Fruit fly (Drosophila melanogaster) whole organism, embryonic: ENCODE measurements around the gene SrpRalpha.

Experiments used
- Abd-B ChIP-seq: fragments of 200-800 bp; sonication (Bioruptor generic); optimal IDR thresholded peaks from 2 replicates; lab custom pipeline; 2018; ENCODE audit warnings: missing biosample characterization, mild to moderate bottlenecking, missing genetic modification characterization, moderate library complexity
- CG10431 ChIP-seq: fragments of 200-800 bp; sonication (Bioruptor generic); optimal IDR thresholded peaks from 3 replicates; lab custom pipeline; 2018; ENCODE audit warnings: missing biosample characterization, mild to moderate bottlenecking, missing genetic modification characterization
- CG10959 ChIP-seq: fragments of 200-800 bp; sonication (Bioruptor generic); IDR thresholded peaks from 2 replicates; pipeline ENCODE4 v1.3.6; 2022; ENCODE audit warnings: missing biosample characterization, missing genetic modification characterization
- CG11085 ChIP-seq: fragments of 200-800 bp; sonication (Bioruptor generic); IDR thresholded peaks from 2 replicates; pipeline ENCODE4 v1.3.6; 2022; ENCODE audit warnings: missing biosample characterization, missing genetic modification characterization
- CG12071 ChIP-seq: fragments of 200-800 bp; sonication (Bioruptor generic); optimal IDR thresholded peaks from 3 replicates; lab custom pipeline; 2018; ENCODE audit warnings: missing biosample characterization, mild to moderate bottlenecking, missing genetic modification characterization
- CG12104 ChIP-seq: fragments of 200-800 bp; sonication (Bioruptor generic); optimal IDR thresholded peaks from 3 replicates; lab custom pipeline; 2016; ENCODE audit warnings: missing biosample characterization, missing genetic modification characterization
- CG12155 ChIP-seq: fragments of 200-800 bp; sonication (Bioruptor generic); optimal IDR thresholded peaks from 3 replicates; lab custom pipeline; 2016; ENCODE audit warnings: missing biosample characterization, missing genetic modification characterization
- CG12744 ChIP-seq: fragments of 200-800 bp; sonication (Bioruptor generic); optimal IDR thresholded peaks from 2 replicates; lab custom pipeline; 2016; ENCODE audit warnings: missing biosample characterization, missing genetic modification characterization
- CG14860 ChIP-seq: fragments of 200-800 bp; sonication (Bioruptor generic); IDR thresholded peaks from 3 replicates; pipeline ENCODE4 v1.3.6; 2022; ENCODE audit warnings: missing biosample characterization, missing genetic modification characterization; ENCODE audit not compliant: partially characterized antibody
- CG1603 ChIP-seq: fragments of 200-800 bp; sonication (Bioruptor generic); optimal IDR thresholded peaks from 2 replicates; lab custom pipeline; 2019; ENCODE audit warnings: missing biosample characterization, mild to moderate bottlenecking, missing genetic modification characterization, moderate library complexity
- CG18011 ChIP-seq: fragments of 200-800 bp; sonication (Bioruptor generic); optimal IDR thresholded peaks from 2 replicates; lab custom pipeline; 2017; ENCODE audit warnings: missing biosample characterization, missing genetic modification characterization, mild to moderate bottlenecking, moderate library complexity, missing genotype
- CG2202 ChIP-seq: fragments of 200-800 bp; sonication (Bioruptor generic); optimal IDR thresholded peaks from 2 replicates; lab custom pipeline; 2018; ENCODE audit warnings: missing biosample characterization, mild to moderate bottlenecking, missing genetic modification characterization
- CG2712 ChIP-seq: fragments of 200-800 bp; optimal IDR thresholded peaks from 3 replicates; lab custom pipeline; 2019; ENCODE audit warnings: missing biosample characterization, mild to moderate bottlenecking, missing genetic modification characterization, moderate library complexity
- CG2889 ChIP-seq: fragments of 200-800 bp; sonication (Bioruptor generic); IDR thresholded peaks from 3 replicates; pipeline ENCODE4 v1.3.6; 2022; ENCODE audit warnings: missing biosample characterization, missing genetic modification characterization
- CG31388 ChIP-seq: fragments of 200-800 bp; sonication (Bioruptor generic); optimal IDR thresholded peaks from 2 replicates; lab custom pipeline; 2016; ENCODE audit warnings: missing biosample characterization, missing genetic modification characterization
- CG33557 ChIP-seq: fragments of 200-800 bp; sonication (Bioruptor generic); optimal IDR thresholded peaks from 2 replicates; lab custom pipeline; 2019; ENCODE audit warnings: missing biosample characterization, mild to moderate bottlenecking, missing genetic modification characterization, moderate library complexity
- CG3407 ChIP-seq: fragments of 200-800 bp; sonication (Bioruptor generic); optimal IDR thresholded peaks from 2 replicates; lab custom pipeline; 2018; ENCODE audit warnings: missing biosample characterization, mild to moderate bottlenecking, missing genetic modification characterization
- CG3726 ChIP-seq: fragments of 200-800 bp; sonication (Bioruptor generic); IDR thresholded peaks from 3 replicates; pipeline ENCODE4, ENCODE4 v1.3.6; 2022; ENCODE audit warnings: missing biosample characterization, missing genetic modification characterization
- CG4617 ChIP-seq: fragments of 200-800 bp; sonication (Bioruptor generic); optimal IDR thresholded peaks from 3 replicates; lab custom pipeline; 2016; ENCODE audit warnings: missing biosample characterization, missing genetic modification characterization, borderline replicate concordance
- CG6689 ChIP-seq: fragments of 200-800 bp; sonication (Bioruptor generic); IDR thresholded peaks from 2 replicates; pipeline ENCODE4 v1.3.6; 2022; ENCODE audit warnings: missing biosample characterization, missing genetic modification characterization
- CG7839 ChIP-seq: fragments of 200-800 bp; sonication (Bioruptor generic); optimal IDR thresholded peaks from 3 replicates; lab custom pipeline; 2018; ENCODE audit warnings: missing biosample characterization, mild to moderate bottlenecking, missing genetic modification characterization, moderate library complexity
- CG8478 ChIP-seq: fragments of >200 bp; optimal IDR thresholded peaks from 2 replicates; lab custom pipeline; 2018
- Dek ChIP-seq: fragments of 200-800 bp; sonication (Bioruptor generic); optimal IDR thresholded peaks from 3 replicates; lab custom pipeline; 2019; ENCODE audit warnings: missing biosample characterization, mild to moderate bottlenecking, missing genetic modification characterization, moderate library complexity
- Doc3 ChIP-seq: fragments of 200-800 bp; sonication (Bioruptor generic); IDR thresholded peaks from 3 replicates; pipeline ENCODE4 v1.3.6; 2022; ENCODE audit warnings: missing biosample characterization, missing genetic modification characterization; ENCODE audit not compliant: partially characterized antibody
- Dp ChIP-seq: fragments of 200-800 bp; sonication (Bioruptor generic); optimal IDR thresholded peaks from 2 replicates; lab custom pipeline; 2018; ENCODE audit warnings: missing biosample characterization, mild to moderate bottlenecking, missing genetic modification characterization, moderate library complexity
- Dref ChIP-seq: fragments of 200-800 bp; sonication (Bioruptor generic); IDR thresholded peaks from 2 replicates; pipeline ENCODE4 v1.3.6; 2022; ENCODE audit warnings: missing biosample characterization, missing genetic modification characterization
- HLHmδ ChIP-seq: fragments of 200-800 bp; sonication (Bioruptor generic); optimal IDR thresholded peaks from 2 replicates; lab custom pipeline; 2018; ENCODE audit warnings: missing biosample characterization, mild to moderate bottlenecking, missing genetic modification characterization, moderate library complexity
- Hmr ChIP-seq: fragments of 200-800 bp; sonication (Bioruptor generic); optimal IDR thresholded peaks from 3 replicates; lab custom pipeline; 2017; ENCODE audit warnings: mild to moderate bottlenecking, missing biosample characterization, missing genetic modification reagents, missing genetic modification characterization
- Hr3 ChIP-seq: fragments of 200-800 bp; sonication (Bioruptor generic); optimal IDR thresholded peaks from 3 replicates; lab custom pipeline; 2016; ENCODE audit warnings: missing biosample characterization, missing genetic modification characterization
- Hr51 ChIP-seq, 2 experiments: fragments of 200-800 bp; sonication (Bioruptor generic); optimal IDR thresholded peaks; 2 replicates in 1 of 2; 3 replicates in 1 of 2; lab custom pipeline; 2016 to 2018; ENCODE audit warnings: missing biosample characterization in 2 of 2, missing genetic modification characterization in 2 of 2, mild to moderate bottlenecking in 1 of 2, moderate library complexity in 1 of 2
- MESR4 ChIP-seq: fragments of 200-800 bp; sonication (Bioruptor generic); optimal IDR thresholded peaks from 2 replicates; lab custom pipeline; 2018; ENCODE audit warnings: missing biosample characterization, mild to moderate bottlenecking, missing genetic modification characterization, moderate library complexity
- Mad ChIP-seq: fragments of 200-800 bp; sonication (Bioruptor generic); optimal IDR thresholded peaks from 2 replicates; lab custom pipeline; 2016; ENCODE audit warnings: missing biosample characterization, missing genetic modification characterization
- Max ChIP-seq: fragments of 200-800 bp; sonication (Bioruptor generic); optimal IDR thresholded peaks from 2 replicates; lab custom pipeline; 2016; ENCODE audit warnings: missing biosample characterization, mild to moderate bottlenecking, missing genetic modification characterization
- NC2α ChIP-seq: fragments of 200-800 bp; sonication (Bioruptor generic); optimal IDR thresholded peaks from 2 replicates; lab custom pipeline; 2016; ENCODE audit warnings: missing biosample characterization, missing genetic modification characterization
- Neu2 ChIP-seq: fragments of 200-800 bp; sonication (Bioruptor generic); optimal IDR thresholded peaks from 3 replicates; lab custom pipeline; 2016; ENCODE audit warnings: missing biosample characterization, missing genetic modification characterization, borderline replicate concordance
- Trl ChIP-seq, 3 experiments: fragments of >200 bp in 2 of 3; fragments of 200-800 bp in 1 of 3; sonication (Bioruptor generic) in 1 of 3; optimal IDR thresholded peaks; 2 replicates in 1 of 3; 3 replicates in 2 of 3; lab custom pipeline; 2016 to 2017; ENCODE audit warnings: missing biosample characterization in 1 of 3, missing genetic modification characterization in 1 of 3
- ap ChIP-seq: fragments of 200-800 bp; sonication (Bioruptor generic); IDR thresholded peaks from 2 replicates; pipeline ENCODE4 v1.3.6; 2022; ENCODE audit warnings: missing biosample characterization, missing genetic modification characterization
- az2 ChIP-seq: fragments of 200-800 bp; sonication (Bioruptor generic); optimal IDR thresholded peaks from 3 replicates; lab custom pipeline; 2016; ENCODE audit warnings: missing biosample characterization, missing genetic modification characterization
- chm ChIP-seq: fragments of 200-800 bp; sonication (Bioruptor generic); IDR thresholded peaks from 2 replicates; pipeline ENCODE4 v1.3.6; 2022; ENCODE audit warnings: missing biosample characterization, missing genetic modification characterization
- crc ChIP-seq: fragments of 200-800 bp; sonication (Bioruptor generic); optimal IDR thresholded peaks from 2 replicates; lab custom pipeline; 2016; ENCODE audit warnings: missing biosample characterization, missing genetic modification characterization
- croc ChIP-seq: fragments of 200-800 bp; sonication (Bioruptor generic); conservative IDR thresholded peaks from 3 replicates; pipeline ENCODE4 v1.3.6; 2022; ENCODE audit warnings: missing biosample characterization, missing genetic modification characterization
- dysf ChIP-seq: fragments of 200-800 bp; sonication (Bioruptor generic); IDR thresholded peaks from 3 replicates; pipeline ENCODE4 v1.3.6; 2022; ENCODE audit warnings: missing biosample characterization, missing genetic modification characterization
- gem ChIP-seq: fragments of 200-800 bp; sonication (Bioruptor generic); optimal IDR thresholded peaks from 2 replicates; lab custom pipeline; 2019; ENCODE audit warnings: missing biosample characterization, mild to moderate bottlenecking, missing genetic modification characterization, moderate library complexity
- hb ChIP-seq: fragments of 200-800 bp; sonication (Bioruptor generic); IDR thresholded peaks from 3 replicates; pipeline ENCODE4 v1.3.6; 2022; ENCODE audit warnings: missing biosample characterization, missing genetic modification characterization; ENCODE audit not compliant: partially characterized antibody
- inv ChIP-seq: fragments of 200-800 bp; sonication (Bioruptor generic); IDR thresholded peaks from 2 replicates; pipeline ENCODE4 v1.3.6; 2022; ENCODE audit warnings: missing biosample characterization, missing genetic modification characterization; ENCODE audit not compliant: partially characterized antibody
- lilli ChIP-seq: fragments of 200-800 bp; sonication (Bioruptor generic); optimal IDR thresholded peaks from 3 replicates; lab custom pipeline; 2016; ENCODE audit warnings: missing biosample characterization, missing genetic modification characterization
- mld ChIP-seq: fragments of 200-800 bp; sonication (Bioruptor generic); IDR thresholded peaks from 3 replicates; pipeline ENCODE4 v1.3.6; 2022; ENCODE audit warnings: missing biosample characterization, missing genetic modification characterization; ENCODE audit not compliant: partially characterized antibody
- nerfin-2 ChIP-seq: fragments of 200-800 bp; sonication (Bioruptor generic); IDR thresholded peaks from 2 replicates; pipeline ENCODE4 v1.3.6; 2022; ENCODE audit warnings: missing biosample characterization, missing genetic modification characterization; ENCODE audit not compliant: partially characterized antibody
- pum ChIP-seq: fragments of 200-800 bp; sonication (Bioruptor generic); optimal IDR thresholded peaks from 2 replicates; lab custom pipeline; 2016; ENCODE audit warnings: missing biosample characterization, missing genetic modification characterization
- salm ChIP-seq: fragments of 200-800 bp; sonication (Bioruptor generic); optimal IDR thresholded peaks from 2 replicates; lab custom pipeline; 2018; ENCODE audit warnings: missing biosample characterization, mild to moderate bottlenecking, missing genetic modification characterization
- tin ChIP-seq: fragments of 200-800 bp; sonication (Bioruptor generic); optimal IDR thresholded peaks from 3 replicates; lab custom pipeline; 2016; ENCODE audit warnings: missing biosample characterization, missing genetic modification characterization

The SrpRalpha gene

DNA sequence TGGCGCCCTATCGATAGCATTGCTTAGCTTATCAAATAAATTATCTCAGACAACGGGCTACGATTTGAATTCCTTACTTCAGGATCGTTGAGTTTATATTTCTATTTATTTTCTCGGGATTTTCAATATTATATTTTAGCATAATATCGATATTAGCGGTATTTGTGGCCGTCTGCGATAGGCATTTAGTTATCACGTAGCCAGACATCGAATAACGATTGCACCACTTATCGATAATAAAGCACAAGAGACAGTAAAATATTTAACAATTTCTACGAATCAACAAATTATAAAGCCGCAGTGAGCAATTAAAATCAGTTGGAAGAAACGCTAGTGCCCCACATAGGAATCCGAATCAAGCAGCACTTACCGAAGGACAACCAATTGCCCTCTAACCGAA, 38.7 kb downstream of the SrpRalpha start, which contains the start of gene CG2076 (continued):
- TF ChIP-seq CG2202 (no peak), pum (GFP tag; lab: Kevin White, UChicago) (no peak), salm (tag; lab: Kevin White, UChicago) (no peak), Hr51 (GFP tag; optimal IDR thresholded peaks at IDR 0.05; lab: Kevin White, UChicago) (no peak), CG31388 (no peak), inv (peak; percentile 84), CG7839 (tag; lab: Kevin White, UChicago) (no peak), Trl (optimal IDR thresholded peaks at IDR 0.05; lab: Kevin White, UChicago) (no peak), Trl (GFP tag; optimal IDR thresholded peaks at IDR 0.05; lab: Kevin White, UChicago) (no peak), CG14860 (GFP tag; lab: Robert Waterston, UW) (peak; percentile 96), CG1603 (tag; lab: Kevin White, UChicago) (no peak), CG3726 (no peak), gem (no peak), CG18011 (no peak), CG12104 (GFP tag; lab: Kevin White, UChicago) (no peak), CG4617 (GFP tag; lab: Kevin White, UChicago) (peak; percentile 12), Abd-B (no peak), chm (no peak), CG33557 (GFP tag; lab: Kevin White, UChicago) (no peak), ap (GFP tag; lab: Robert Waterston, UW) (no peak), CG10959 (GFP tag; lab: Robert Waterston, UW) (no peak), hb (peak; percentile 95), CG12155 (GFP tag; lab: Kevin White, UChicago) (no peak), Dref (GFP tag; lab: Robert Waterston, UW) (peak; percentile 87), Hr3 (GFP tag; lab: Kevin White, UChicago) (no peak), CG12744 (GFP tag; lab: Kevin White, UChicago) (no peak), CG12071 (no peak), Dp (GFP tag; lab: Kevin White, UChicago) (peak; percentile 77), Doc3 (GFP tag; lab: Robert Waterston, UW) (peak; percentile 86), Max (GFP tag; lab: Kevin White, UChicago) (no peak), CG2889 (GFP tag; lab: Robert Waterston, UW) (no peak), Dek (tag; lab: Kevin White, UChicago) (no peak), CG3407 (GFP tag; lab: Kevin White, UChicago) (no peak), lilli (GFP tag; lab: Kevin White, UChicago) (no peak), CG2712 (tag; lab: Kevin White, UChicago) (no peak), MESR4 (GFP tag; lab: Kevin White, UChicago) (peak; percentile 28), CG8478 (lab: Kevin White, UChicago) (no peak), dysf (GFP tag; lab: Robert Waterston, UW) (no peak), az2 (GFP tag; lab: Kevin White, UChicago) (no peak), tin (GFP tag; lab: Kevin White, UChicago) (no peak), mld (GFP tag; lab: Robert Waterston, UW) (peak; percentile 82), Neu2 (GFP tag; lab: Kevin White, UChicago) (no peak), CG10431 (GFP tag; lab: Kevin White, UChicago) (no peak), nerfin-2 (GFP tag; lab: Robert Waterston, UW) (peak; percentile 97), Hmr (GFP tag; lab: Kevin White, UChicago) (no peak), HLHmδ (GFP tag; lab: Kevin White, UChicago) (no peak), croc (no peak), Mad (GFP tag; lab: Kevin White, UChicago) (no peak), CG6689 (GFP tag; lab: Robert Waterston, UW) (no peak), crc (GFP tag; lab: Kevin White, UChicago) (no peak), NC2α (GFP tag; lab: Kevin White, UChicago) (no peak), CG11085 (GFP tag; lab: Robert Waterston, UW) (no peak)
